Worm (Caenorhabditis elegans): ENCODE data around the gene tmem-17.

ce11 chrIII:7112285-7112684 lies 42.2 kb downstream of the tmem-17 start:
- no peak for TF ChIP-seq klf-2 (GFP tag; conservative IDR thresholded peaks at IDR 0.05)
- no peak for TF ChIP-seq tab-1 (GFP tag; IDR thresholded peaks at IDR 0.05)
- TF ChIP-seq med-1 (GFP tag; optimal IDR thresholded peaks at IDR 0.05; ENCODE audit: insufficient read depth): no peak
- TF ChIP-seq ztf-29 (GFP tag; IDR thresholded peaks at IDR 0.05): no peak
- no peak for TF ChIP-seq cog-1 (tag; optimal IDR thresholded peaks at IDR 0.05)
